Worm (Caenorhabditis elegans) whole organism, L1 larva: ENCODE measurements around the gene srt-59.

ENCODE experiments used
- lin-14 ChIP-seq: fragments of 200-800 bp; sonication (Bioruptor generic); optimal IDR thresholded peaks from 2 replicates; lab custom pipeline; 2018; ENCODE audit warnings: mild to moderate bottlenecking, missing genetic modification characterization, moderate library complexity, missing compliant biosample characterization
- lin-39 ChIP-seq: fragments of 150-350 bp; optimal IDR thresholded peaks from 2 replicates; lab custom pipeline; 2014; ENCODE audit warnings: missing biosample characterization, missing genetic modification reagents, missing genetic modification characterization
- nhr-76 ChIP-seq: sonication (generic microtip); optimal IDR thresholded peaks from 2 replicates; lab custom pipeline; 2017; ENCODE audit warnings: missing biosample characterization, missing genetic modification characterization
- snu-23 ChIP-seq: sonication (generic microtip); optimal IDR thresholded peaks from 2 replicates; lab custom pipeline; 2016; ENCODE audit warnings: missing genetic modification characterization, missing compliant biosample characterization
- unc-130 ChIP-seq: fragments of 150-350 bp; optimal IDR thresholded peaks from 2 replicates; lab custom pipeline; 2017; ENCODE audit warnings: missing biosample characterization, missing genetic modification characterization, inconsistent platforms

- no peak for TF ChIP-seq lin-39 (tag; lab: Kevin White, UChicago)
- TF ChIP-seq unc-130 (tag; lab: Kevin White, UChicago): no peak
- TF ChIP-seq lin-14: no peak
- TF ChIP-seq nhr-76 (tag; lab: Kevin White, UChicago): no peak
- no peak for TF ChIP-seq snu-23 (GFP tag; lab: Kevin White, UChicago)
Observed at ce11 chrIV:554005-554404, 47.5 kb downstream of the srt-59 start.
